Worm (Caenorhabditis elegans): Measurements from ENCODE around the gene unc-119.

DNA sequence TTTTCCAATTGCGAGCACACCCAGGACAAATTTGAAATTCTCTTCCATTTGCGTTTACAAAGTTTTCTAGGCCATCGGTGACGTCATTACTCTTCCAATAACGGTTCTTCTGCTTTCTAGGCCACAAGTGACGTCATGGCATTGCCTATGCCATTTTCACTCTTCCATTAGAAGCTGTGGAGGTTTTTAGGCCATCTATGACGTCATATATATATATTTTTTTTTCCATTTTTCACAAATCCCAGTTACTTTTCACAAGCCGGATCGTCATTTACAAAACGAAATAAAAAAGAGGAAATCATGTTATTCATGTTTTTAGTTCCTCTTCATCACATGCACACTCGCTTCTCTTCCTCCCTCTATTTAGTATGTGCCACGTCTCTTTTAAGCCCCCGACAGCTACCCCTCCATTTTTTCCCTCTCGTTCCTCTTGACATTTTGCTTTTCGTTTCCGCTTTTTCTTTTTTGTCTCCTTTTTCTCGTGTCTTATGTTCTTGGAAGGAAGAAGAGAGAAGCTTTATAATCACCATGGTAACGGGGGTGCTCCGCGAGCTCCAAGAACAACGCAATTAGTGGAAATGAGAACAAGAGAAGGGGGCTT, 668 bp downstream of the unc-119 start:
- TF ChIP-seq lin-32 (GFP tag; optimal IDR thresholded peaks at IDR 0.05) (no peak), unc-120 (tag; optimal IDR thresholded peaks at IDR 0.05; ENCODE audit: poor library complexity, severe bottlenecking) (no peak), elt-1 (tag; optimal IDR thresholded peaks at IDR 0.05; ENCODE audit: borderline replicate concordance, insufficient read depth) (no peak), ztf-11 (tag; optimal IDR thresholded peaks at IDR 0.05) (no peak), hlh-1 (tag; optimal IDR thresholded peaks at IDR 0.05) (no peak), blmp-1 (tag; optimal IDR thresholded peaks at IDR 0.05) (no peak), nhr-2 (tag; optimal IDR thresholded peaks at IDR 0.05) (no peak), elt-3 (tag; optimal IDR thresholded peaks at IDR 0.05) (no peak), cnd-1 (tag; optimal IDR thresholded peaks at IDR 0.05) (no peak), tbx-8 (GFP tag; optimal IDR thresholded peaks at IDR 0.05) (no peak), lsy-2 (tag; optimal IDR thresholded peaks at IDR 0.05) (no peak), sptf-1 (tag; optimal IDR thresholded peaks at IDR 0.05) (no peak), snpc-4 (tag; optimal IDR thresholded peaks at IDR 0.05) (no peak), mab-5 (tag; optimal IDR thresholded peaks at IDR 0.05) (no peak)
